Worm (Caenorhabditis elegans): ENCODE results near the gene smex-2.

ce11 chrX:2044541-2045168 is 5.4 kb upstream of the smex-2 start:
- no peak for TF ChIP-seq zim-3 (tag; optimal IDR thresholded peaks at IDR 0.05)
- no peak for TF ChIP-seq nhr-90 (tag; optimal IDR thresholded peaks at IDR 0.05)
- no peak for TF ChIP-seq die-1 (tag; optimal IDR thresholded peaks at IDR 0.05)
- TF ChIP-seq T07F8.4 (tag; optimal IDR thresholded peaks at IDR 0.05), result no peak
- TF ChIP-seq snpc-4 (GFP tag; optimal IDR thresholded peaks at IDR 0.05), result no peak
- TF ChIP-seq snpc-4 (tag; optimal IDR thresholded peaks at IDR 0.05), result no peak
- no peak for TF ChIP-seq madf-10 (tag; optimal IDR thresholded peaks at IDR 0.05)
